Worm (Caenorhabditis elegans) whole organism, late embryonic: Measurements from ENCODE around the gene str-25.

ENCODE experiments used
- ama-1 ChIP-seq: fragments of 150-350 bp; optimal IDR thresholded peaks from 2 replicates; lab custom pipeline; 2014
- ceh-9 ChIP-seq: sonication (generic microtip); optimal IDR thresholded peaks from 2 replicates; lab custom pipeline; 2016; ENCODE audit warnings: mild to moderate bottlenecking, missing genetic modification characterization, inconsistent platforms, missing compliant biosample characterization
- elt-2 ChIP-seq: sonication (generic microtip); optimal IDR thresholded peaks from 2 replicates; lab custom pipeline; 2016; ENCODE audit warnings: missing genetic modification reagents, missing genetic modification characterization, missing compliant biosample characterization
- eyg-1 ChIP-seq: sonication (generic microtip); optimal IDR thresholded peaks from 2 replicates; lab custom pipeline; 2016; ENCODE audit warnings: missing genotype, missing genetic modification characterization, missing compliant biosample characterization
- hlh-6 ChIP-seq: sonication (generic microtip); optimal IDR thresholded peaks from 2 replicates; lab custom pipeline; 2016; ENCODE audit warnings: missing genotype, missing genetic modification characterization, missing compliant biosample characterization
- lin-11 ChIP-seq: fragments of 200-800 bp; sonication (Bioruptor generic); optimal IDR thresholded peaks from 2 replicates; lab custom pipeline; 2018; ENCODE audit warnings: mild to moderate bottlenecking, missing genetic modification characterization, missing compliant biosample characterization
- nhr-232 ChIP-seq: sonication (generic microtip); optimal IDR thresholded peaks from 2 replicates; lab custom pipeline; 2016; ENCODE audit warnings: missing genetic modification characterization, missing compliant biosample characterization
- pax-1 ChIP-seq: fragments of 150-350 bp; optimal IDR thresholded peaks from 2 replicates; lab custom pipeline; 2014; ENCODE audit warnings: missing biosample characterization, missing genetic modification characterization
- pha-4 ChIP-seq: fragments of 150-350 bp; optimal IDR thresholded peaks from 2 replicates; lab custom pipeline; 2018; ENCODE audit warnings: missing biosample characterization, missing genetic modification reagents, missing genetic modification characterization
- pros-1 ChIP-seq: fragments of 150-350 bp; optimal IDR thresholded peaks from 2 replicates; lab custom pipeline; 2014; ENCODE audit warnings: missing biosample characterization, missing genetic modification reagents, missing genetic modification characterization
- syd-9 ChIP-seq: sonication (generic microtip); optimal IDR thresholded peaks from 2 replicates; lab custom pipeline; 2016; ENCODE audit warnings: mild to moderate bottlenecking, missing genetic modification characterization, moderate library complexity, missing compliant biosample characterization
- unc-86 ChIP-seq: sonication (generic microtip); optimal IDR thresholded peaks from 2 replicates; lab custom pipeline; 2016; ENCODE audit warnings: missing genetic modification characterization, missing compliant biosample characterization

DNA sequence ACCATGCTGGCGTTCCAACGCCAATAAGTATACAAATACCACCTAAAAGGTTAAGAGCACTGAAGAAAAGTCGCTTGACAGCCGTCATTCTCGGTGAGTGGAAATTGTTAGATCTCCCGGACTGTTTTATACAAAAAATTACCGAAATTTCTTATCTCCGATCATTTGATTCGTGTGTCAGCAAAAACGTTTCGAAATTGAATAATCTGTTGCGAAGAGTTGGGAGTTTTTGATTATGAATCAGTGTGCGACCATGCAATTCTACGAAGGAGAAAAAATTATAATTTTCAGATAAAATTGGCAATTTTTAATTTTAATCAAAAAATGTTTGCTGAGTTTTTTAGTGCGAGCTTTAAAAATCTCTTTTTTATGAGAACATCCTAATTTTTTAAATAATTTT lies 24.0 kb downstream of the str-25 start, which contains the start of gene clc-11:
- TF ChIP-seq lin-11 (tag; lab: Kevin White, UChicago) (no peak), syd-9 (no peak), pha-4 (no peak), pax-1 (tag; lab: Kevin White, UChicago) (no peak), pros-1 (tag; lab: Kevin White, UChicago) (no peak), nhr-232 (tag; lab: Kevin White, UChicago) (no peak), ama-1 (lab: Kevin White, UChicago) (no peak), unc-86 (no peak), elt-2 (no peak), hlh-6 (tag; lab: Kevin White, UChicago) (no peak), ceh-9 (no peak), eyg-1 (no peak)
